Worm (Caenorhabditis elegans): ENCODE results near the gene ostb-1.
A peak's percentile ranks its signal among the peaks of the same experiment; 100 is the strongest.

The ostb-1 gene

ce11 chrII:7887295-7887694 is 23.0 kb downstream of the ostb-1 start:
- peak; percentile 75 for TF ChIP-seq ztf-4 (tag; optimal IDR thresholded peaks at IDR 0.05)
- peak; percentile 28 for TF ChIP-seq skn-1 (tag; optimal IDR thresholded peaks at IDR 0.05)
- peak; percentile 92 for TF ChIP-seq nhr-129 (tag; optimal IDR thresholded peaks at IDR 0.05)
- TF ChIP-seq lin-13 (GFP tag; optimal IDR thresholded peaks at IDR 0.05): peak; percentile 17
- TF ChIP-seq fos-1 (tag; optimal IDR thresholded peaks at IDR 0.05): peak; percentile 58
- TF ChIP-seq mab-5 (tag; optimal IDR thresholded peaks at IDR 0.05): no peak
- peak; percentile 41 for TF ChIP-seq ama-1 (optimal IDR thresholded peaks at IDR 0.05)
- no peak for TF ChIP-seq egl-27 (tag; optimal IDR thresholded peaks at IDR 0.05)
- TF ChIP-seq unc-55 (GFP tag; optimal IDR thresholded peaks at IDR 0.05): peak; percentile 44
- peak; percentile 6 for TF ChIP-seq nhr-21 (tag; optimal IDR thresholded peaks at IDR 0.05)
- TF ChIP-seq lin-11 (tag; optimal IDR thresholded peaks at IDR 0.05): peak; percentile 21
- no peak for TF ChIP-seq unc-39 (tag; optimal IDR thresholded peaks at IDR 0.05)
- peak; percentile 6 for TF ChIP-seq nhr-25 (tag; optimal IDR thresholded peaks at IDR 0.05)
- no peak for TF ChIP-seq F13H6.1 (tag; optimal IDR thresholded peaks at IDR 0.05)
- peak; percentile 40 for TF ChIP-seq sma-9 (GFP tag; optimal IDR thresholded peaks at IDR 0.05)
- TF ChIP-seq sma-9 (tag; optimal IDR thresholded peaks at IDR 0.05): no peak
- no peak for TF ChIP-seq blmp-1 (tag; optimal IDR thresholded peaks at IDR 0.05; ENCODE audit: insufficient read depth)
- peak; percentile 83 for TF ChIP-seq zag-1 (tag; optimal IDR thresholded peaks at IDR 0.05)
- peak in 1 of 2 experiments; percentile 77 for TF ChIP-seq lsy-2 (tag; optimal IDR thresholded peaks at IDR 0.05)
- peak; percentile 85 for TF ChIP-seq crh-2 (tag; optimal IDR thresholded peaks at IDR 0.05)
- peak; percentile 88 for TF ChIP-seq C34F6.9 (tag; optimal IDR thresholded peaks at IDR 0.05)

- TF ChIP-seq nhr-21 (tag; optimal IDR thresholded peaks at IDR 0.05) (no peak), skn-1 (tag; optimal IDR thresholded peaks at IDR 0.05) (peak; percentile 16), ama-1 (optimal IDR thresholded peaks at IDR 0.05) (no peak), ceh-82 (tag; optimal IDR thresholded peaks at IDR 0.05) (no peak), mab-5 (tag; optimal IDR thresholded peaks at IDR 0.05) (no peak), ZK546.5 (tag; optimal IDR thresholded peaks at IDR 0.05) (no peak), nhr-77 (tag; optimal IDR thresholded peaks at IDR 0.05) (no peak), elt-1 (tag; optimal IDR thresholded peaks at IDR 0.05) (no peak), fos-1 (tag; optimal IDR thresholded peaks at IDR 0.05) (no peak), crh-2 (tag; optimal IDR thresholded peaks at IDR 0.05) (peak; percentile 16), nhr-129 (tag; optimal IDR thresholded peaks at IDR 0.05) (peak; percentile 57), aly-2 (tag; optimal IDR thresholded peaks at IDR 0.05) (no peak), lin-39 (tag; optimal IDR thresholded peaks at IDR 0.05) (no peak), sem-4 (tag; optimal IDR thresholded peaks at IDR 0.05) (no peak), ztf-4 (tag; optimal IDR thresholded peaks at IDR 0.05) (no peak), sma-3 (GFP tag; optimal IDR thresholded peaks at IDR 0.05) (no peak), C34F6.9 (tag; optimal IDR thresholded peaks at IDR 0.05) (peak; percentile 18), dmd-4 (tag; optimal IDR thresholded peaks at IDR 0.05) (no peak), ztf-11 (tag; optimal IDR thresholded peaks at IDR 0.05) (no peak), nhr-6 (tag; optimal IDR thresholded peaks at IDR 0.05) (no peak), R02D3.7 (tag; optimal IDR thresholded peaks at IDR 0.05) (no peak), sma-9 (GFP tag; optimal IDR thresholded peaks at IDR 0.05) (peak; percentile 19), sma-9 (tag; optimal IDR thresholded peaks at IDR 0.05) (no peak), nhr-23 (tag; optimal IDR thresholded peaks at IDR 0.05) (no peak), nhr-11 (tag; optimal IDR thresholded peaks at IDR 0.05) (no peak), F13H6.1 (tag; optimal IDR thresholded peaks at IDR 0.05) (peak; percentile 40), lsy-2 (tag; optimal IDR thresholded peaks at IDR 0.05) (peak in 1 of 2 experiments; percentile 42)
These were observed 24.5 kb downstream of the ostb-1 start for ce11 chrII:7888759-7889158.

ce11 chrII:7889321-7889720 is 25.0 kb downstream of the ostb-1 start:
- no peak for TF ChIP-seq elt-3 (tag; optimal IDR thresholded peaks at IDR 0.05)
- no peak for TF ChIP-seq ztf-4 (tag; optimal IDR thresholded peaks at IDR 0.05)
- no peak for TF ChIP-seq ceh-82 (tag; optimal IDR thresholded peaks at IDR 0.05)
- no peak for TF ChIP-seq ceh-16 (tag; optimal IDR thresholded peaks at IDR 0.05)
- TF ChIP-seq F13H6.1 (tag; optimal IDR thresholded peaks at IDR 0.05): no peak
- TF ChIP-seq Y55F3AM.14 (GFP tag; optimal IDR thresholded peaks at IDR 0.05): no peak
- no peak for TF ChIP-seq peb-1 (tag; optimal IDR thresholded peaks at IDR 0.05)
- TF ChIP-seq sma-9 (GFP tag; optimal IDR thresholded peaks at IDR 0.05): peak; percentile 64
- no peak for TF ChIP-seq sma-9 (tag; optimal IDR thresholded peaks at IDR 0.05)
- TF ChIP-seq mab-5 (tag; optimal IDR thresholded peaks at IDR 0.05): no peak
- TF ChIP-seq sem-4 (tag; optimal IDR thresholded peaks at IDR 0.05): no peak
- TF ChIP-seq nhr-10 (tag; optimal IDR thresholded peaks at IDR 0.05): no peak
- peak; percentile 27 for TF ChIP-seq fos-1 (tag; optimal IDR thresholded peaks at IDR 0.05)
- TF ChIP-seq gmeb-1 (tag; optimal IDR thresholded peaks at IDR 0.05): peak; percentile 1
- no peak for TF ChIP-seq nhr-12 (tag; optimal IDR thresholded peaks at IDR 0.05)

All from whole organism, L2 larva.